Fruit fly (Drosophila melanogaster): ENCODE data around the gene Dis3.

dm6 chr3R:24293171-24293570, 40.1 kb upstream of the Dis3 start:
- no peak for TF ChIP-seq CG8478 (optimal IDR thresholded peaks at IDR 0.05)
- TF ChIP-seq EcR (GFP tag; optimal IDR thresholded peaks at IDR 0.05), result no peak
- no peak for TF ChIP-seq usp (GFP tag; optimal IDR thresholded peaks at IDR 0.05)
- TF ChIP-seq pan (optimal IDR thresholded peaks at IDR 0.05), result no peak
